Fruit fly (Drosophila melanogaster): ENCODE data around the gene CG10752.

- no peak for TF ChIP-seq EcR (GFP tag; optimal IDR thresholded peaks at IDR 0.05)
- no peak for TF ChIP-seq CG8478 (optimal IDR thresholded peaks at IDR 0.05)
- TF ChIP-seq usp (GFP tag; optimal IDR thresholded peaks at IDR 0.05), result no peak
- TF ChIP-seq pan (optimal IDR thresholded peaks at IDR 0.05), result no peak
- no peak for TF ChIP-seq Dll (optimal IDR thresholded peaks at IDR 0.05)
- no peak for TF ChIP-seq psq (optimal IDR thresholded peaks at IDR 0.05)
Measured at dm6 chr3L:12954547-12954946, at the start of gene CG10752.

Measured in whole organism.